Worm (Caenorhabditis elegans) whole organism, young adult: ENCODE results near the gene prk-1.

Source experiments
- B0035.1 ChIP-seq: sonication (generic microtip); optimal IDR thresholded peaks from 2 replicates; lab custom pipeline; 2016; ENCODE audit warnings: missing genetic modification characterization, mild to moderate bottlenecking, missing compliant biosample characterization, missing genotype, missing genetic modification reagents
- ama-1 ChIP-seq, 3 experiments: fragments of 150-350 bp in 1 of 3; sonication (generic microtip) in 2 of 3; optimal IDR thresholded peaks; 2 replicates each; lab custom pipeline; 2014 to 2018; ENCODE audit warnings: missing biosample characterization in 2 of 3, missing genetic modification characterization in 2 of 3, missing genetic modification reagents in 2 of 3
- ceh-40 ChIP-seq: fragments of 200-800 bp; sonication (Bioruptor generic); IDR thresholded peaks from 2 replicates; pipeline ENCODE4 v1.3.6; 2022; ENCODE audit warnings: missing genetic modification characterization, missing compliant biosample characterization
- pha-4 ChIP-seq: fragments of 150-350 bp; sonication (generic microtip); optimal IDR thresholded peaks from 2 replicates; lab custom pipeline; 2014; ENCODE audit warnings: missing biosample characterization, missing genetic modification reagents, missing genetic modification characterization

DNA sequence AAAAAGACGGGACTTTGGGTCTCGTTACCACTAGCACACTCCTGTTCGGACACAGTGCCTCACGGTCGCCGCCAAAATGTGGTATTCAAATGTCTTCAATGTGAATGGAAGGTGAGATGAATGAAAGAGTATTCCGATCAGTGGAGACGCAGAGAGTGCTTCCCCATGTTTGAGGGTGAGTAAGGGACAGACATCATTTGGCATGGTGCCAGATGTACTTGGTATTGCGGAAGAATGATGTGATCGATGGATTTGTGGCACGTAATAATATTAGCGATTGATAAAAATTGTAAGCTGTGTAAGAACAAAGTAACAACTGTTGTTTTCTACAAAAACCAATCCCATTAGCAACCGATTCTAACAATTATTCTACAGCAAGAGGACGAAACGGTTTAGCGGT, 42.1 kb downstream of the prk-1 start:
- TF ChIP-seq B0035.1 (tag; lab: Kevin White, UChicago) (no peak), ama-1 (optimal IDR thresholded peaks at IDR 0.05; lab: Kevin White, UChicago) (no peak), ama-1 (GFP tag; optimal IDR thresholded peaks at IDR 0.05; lab: Kevin White, UChicago) (no peak), pha-4 (tag; lab: Kevin White, UChicago) (no peak), ceh-40 (GFP tag; lab: Robert Waterston, UW) (no peak)
